Fruit fly (Drosophila melanogaster): ENCODE data around the gene JMJD6.

- TF ChIP-seq Sin3A (optimal IDR thresholded peaks at IDR 0.05) (no peak), gsb-n (tag; optimal IDR thresholded peaks at IDR 0.05) (no peak), vnd (GFP tag; IDR thresholded peaks at IDR 0.05; ENCODE audit: partially characterized antibody) (no peak)
These were observed 31.8 kb upstream of the JMJD6 start, which contains the start of gene CG13857 for dm6 chr3R:22394004-22394403.

Measured in whole organism, embryonic.